Worm (Caenorhabditis elegans) whole organism, L4 larva: ENCODE data around the gene ceh-62.

Source experiments
- R02D3.7 ChIP-seq: fragments of 150-350 bp; sonication (generic microtip); optimal IDR thresholded peaks from 3 replicates; lab custom pipeline; 2014; ENCODE audit warnings: missing biosample characterization, missing genetic modification characterization
- T20F7.1 ChIP-seq: fragments of 200-800 bp; sonication (Bioruptor generic); optimal IDR thresholded peaks from 2 replicates; lab custom pipeline; 2018; ENCODE audit warnings: mild to moderate bottlenecking, missing genetic modification characterization, missing compliant biosample characterization
- daf-16 ChIP-seq, 3 experiments: sonication (generic microtip); optimal IDR thresholded peaks; 2 replicates each; lab custom pipeline; 2016 to 2017; ENCODE audit warnings: missing genetic modification characterization in 3 of 3, missing genetic modification reagents in 3 of 3, mild to moderate bottlenecking in 2 of 3, missing compliant biosample characterization in 2 of 3, missing biosample characterization in 1 of 3, moderate library complexity in 1 of 3
- daf-8 ChIP-seq: fragments of 200-800 bp; sonication (Bioruptor generic); IDR thresholded peaks from 2 replicates; pipeline ENCODE4 v1.3.6; 2022; ENCODE audit warnings: missing genetic modification characterization, missing compliant biosample characterization
- dpl-1 ChIP-seq: fragments of 150-350 bp; optimal IDR thresholded peaks from 2 replicates; lab custom pipeline; 2014; ENCODE audit warnings: missing biosample characterization, missing genetic modification reagents, missing genetic modification characterization
- egl-27 ChIP-seq: sonication (generic microtip); optimal IDR thresholded peaks from 3 replicates; lab custom pipeline; 2017; ENCODE audit warnings: missing biosample characterization, missing genetic modification reagents, missing genetic modification characterization
- fkh-10 ChIP-seq: fragments of 150-350 bp; optimal IDR thresholded peaks from 2 replicates; lab custom pipeline; 2014; ENCODE audit warnings: missing biosample characterization, missing genetic modification reagents, missing genetic modification characterization
- madf-5 ChIP-seq, 2 experiments: fragments of 200-800 bp; sonication (Bioruptor generic); IDR thresholded peaks; 2 replicates each; pipeline ENCODE4 v1.3.6; 2022; ENCODE audit warnings: missing compliant biosample characterization in 2 of 2, missing genetic modification characterization in 2 of 2
- pha-4 ChIP-seq, 2 experiments: fragments of 150-350 bp in 1 of 2; fragments of 200-800 bp in 1 of 2; sonication (Bioruptor generic) in 1 of 2; IDR thresholded peaks in 1 of 2; optimal IDR thresholded peaks in 1 of 2; 2 replicates each; pipeline versions ENCODE4 v1.3.6 to Lab custom; 2014 to 2022; ENCODE audit warnings: missing genetic modification characterization in 2 of 2, missing genetic modification reagents in 2 of 2, missing biosample characterization in 1 of 2, missing compliant biosample characterization in 1 of 2
- pqm-1 ChIP-seq: sonication (generic microtip); optimal IDR thresholded peaks from 2 replicates; lab custom pipeline; 2017; ENCODE audit warnings: missing biosample characterization, missing genetic modification characterization
- zag-1 ChIP-seq: fragments of 150-350 bp; optimal IDR thresholded peaks from 2 replicates; lab custom pipeline; 2014; ENCODE audit warnings: missing biosample characterization, missing genetic modification characterization

DNA sequence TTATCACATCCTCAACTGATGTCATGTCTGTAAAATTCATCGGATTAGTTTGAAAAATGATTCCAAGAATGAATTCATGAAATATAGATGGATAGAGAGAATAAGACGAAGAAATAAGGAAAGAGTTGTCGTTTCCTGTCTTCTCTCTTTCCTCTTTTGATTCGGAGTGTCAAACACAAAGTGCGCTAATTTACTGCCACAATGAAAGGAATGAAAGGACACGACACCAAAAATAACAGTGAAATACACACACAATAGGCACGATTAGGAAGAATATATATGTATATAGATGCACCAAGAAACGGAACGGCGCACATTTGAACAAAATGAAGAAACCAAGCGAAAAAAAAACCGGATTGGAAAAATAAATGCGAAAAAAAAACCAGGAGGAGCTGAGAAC, 23.5 kb downstream of the ceh-62 start, which contains the start of gene VM106R.1:
- TF ChIP-seq R02D3.7 (tag; lab: Kevin White, UChicago) (no peak), egl-27 (tag; lab: Kevin White, UChicago) (no peak), daf-16 (GFP tag; optimal IDR thresholded peaks at IDR 0.05; lab: Kevin White, UChicago) (no peak), daf-16 (tag; optimal IDR thresholded peaks at IDR 0.05; lab: Kevin White, UChicago) (no peak), T20F7.1 (GFP tag; lab: Kevin White, UChicago) (no peak), zag-1 (tag; lab: Kevin White, UChicago) (no peak), madf-5 (GFP tag; IDR thresholded peaks at IDR 0.05; lab: Robert Waterston, UW) (no peak), fkh-10 (GFP tag; lab: Kevin White, UChicago) (no peak), dpl-1 (GFP tag; lab: Kevin White, UChicago) (no peak), pha-4 (GFP tag; IDR thresholded peaks at IDR 0.05; lab: Robert Waterston, UW) (no peak), pha-4 (tag; optimal IDR thresholded peaks at IDR 0.05; lab: Kevin White, UChicago) (no peak), pqm-1 (tag; lab: Kevin White, UChicago) (no peak), daf-8 (GFP tag; lab: Robert Waterston, UW) (no peak)
